Fruit fly (Drosophila melanogaster): ENCODE data around the gene Asciz.
A peak's percentile ranks its signal among the peaks of the same experiment; 100 is the strongest.

Asciz gene

dm6 chr3L:3192333-3192894 lies 26.4 kb upstream of the Asciz start, which contains the start of gene CG14965 (continued):
- TF ChIP-seq CG8924 (tag; optimal IDR thresholded peaks at IDR 0.05) (no peak), h (optimal IDR thresholded peaks at IDR 0.05) (no peak), Opbp (GFP tag; IDR thresholded peaks at IDR 0.05; ENCODE audit: partially characterized antibody) (peak; percentile 82; the same call in 2 of the 3 replicates), peb (GFP tag; IDR thresholded peaks at IDR 0.05) (no peak), ftz-f1 (GFP tag; optimal IDR thresholded peaks at IDR 0.05) (no peak), kay (GFP tag; optimal IDR thresholded peaks at IDR 0.05) (no peak), Max (GFP tag; optimal IDR thresholded peaks at IDR 0.05) (no peak), CG5953 (GFP tag; IDR thresholded peaks at IDR 0.05) (no peak), cato (GFP tag; optimal IDR thresholded peaks at IDR 0.05; ENCODE audit: borderline replicate concordance) (no peak), CG15011 (GFP tag; optimal IDR thresholded peaks at IDR 0.05) (no peak), al (GFP tag; IDR thresholded peaks at IDR 0.05) (no peak), ssp (GFP tag; IDR thresholded peaks at IDR 0.05) (no peak), trem (tag; optimal IDR thresholded peaks at IDR 0.05) (no peak), CG7839 (tag; optimal IDR thresholded peaks at IDR 0.05) (no peak), CG32772 (GFP tag; IDR thresholded peaks at IDR 0.05) (no peak), CG13287 (GFP tag; IDR thresholded peaks at IDR 0.05; ENCODE audit: partially characterized antibody) (peak; percentile 94), MESR4 (GFP tag; optimal IDR thresholded peaks at IDR 0.05) (peak; percentile 20), hb (GFP tag; IDR thresholded peaks at IDR 0.05; ENCODE audit: partially characterized antibody) (peak; percentile 87), NC2α (GFP tag; optimal IDR thresholded peaks at IDR 0.05) (no peak), run (tag; optimal IDR thresholded peaks at IDR 0.05) (no peak), CG3407 (GFP tag; optimal IDR thresholded peaks at IDR 0.05) (no peak), gsb-n (tag; optimal IDR thresholded peaks at IDR 0.05) (no peak), CG18476 (GFP tag; optimal IDR thresholded peaks at IDR 0.05) (no peak), Nf-YC (tag; optimal IDR thresholded peaks at IDR 0.05) (no peak), CG17829 (tag; optimal IDR thresholded peaks at IDR 0.05) (no peak), Dref (GFP tag; IDR thresholded peaks at IDR 0.05) (peak; percentile 84), Blimp-1 (GFP tag; optimal IDR thresholded peaks at IDR 0.05) (no peak), GATAe (GFP tag; conservative IDR thresholded peaks at IDR 0.05) (no peak), CG14014 (GFP tag; IDR thresholded peaks at IDR 0.05) (no peak), CG10959 (GFP tag; IDR thresholded peaks at IDR 0.05) (no peak), Ssrp (tag; optimal IDR thresholded peaks at IDR 0.05) (no peak), knrl (GFP tag; IDR thresholded peaks at IDR 0.05; ENCODE audit: partially characterized antibody) (peak; percentile 91), CG3838 (GFP tag; optimal IDR thresholded peaks at IDR 0.05) (no peak), zfh1 (GFP tag; IDR thresholded peaks at IDR 0.05) (no peak), nerfin-2 (GFP tag; IDR thresholded peaks at IDR 0.05; ENCODE audit: partially characterized antibody) (peak; percentile 90), Mad (GFP tag; optimal IDR thresholded peaks at IDR 0.05) (no peak), CG13624 (GFP tag; optimal IDR thresholded peaks at IDR 0.05) (no peak), kah (GFP tag; optimal IDR thresholded peaks at IDR 0.05) (no peak), prd (optimal IDR thresholded peaks at IDR 0.05) (no peak), prd (GFP tag; IDR thresholded peaks at IDR 0.05) (no peak), zen (tag; optimal IDR thresholded peaks at IDR 0.05) (no peak), mam (GFP tag; optimal IDR thresholded peaks at IDR 0.05) (peak; percentile 13), NC2β (GFP tag; optimal IDR thresholded peaks at IDR 0.05) (no peak), row (GFP tag; IDR thresholded peaks at IDR 0.05) (peak; percentile 50; the same call in 2 of the 3 replicates), CG32767 (GFP tag; IDR thresholded peaks at IDR 0.05) (no peak), insv (GFP tag; optimal IDR thresholded peaks at IDR 0.05) (no peak), unc-4 (GFP tag; IDR thresholded peaks at IDR 0.05; ENCODE audit: partially characterized antibody) (peak; percentile 95), Fer3 (tag; optimal IDR thresholded peaks at IDR 0.05) (no peak), disco-r (GFP tag; optimal IDR thresholded peaks at IDR 0.05) (no peak), fd3F (GFP tag; optimal IDR thresholded peaks at IDR 0.05) (no peak), HLHmδ (GFP tag; optimal IDR thresholded peaks at IDR 0.05) (no peak)
